Worm (Caenorhabditis elegans) whole organism, L3 larva: Measurements from ENCODE around the gene btb-11.
"Not testable (repeated sequence)": the region's sequence is repeated elsewhere in the genome, so short reads cannot be mapped to it uniquely, and the experiment has no call there.

Experiments
- ceh-16 ChIP-seq: sonication (generic microtip); optimal IDR thresholded peaks from 2 replicates; lab custom pipeline; 2017; ENCODE audit warnings: missing biosample characterization, missing genetic modification characterization
- ceh-82 ChIP-seq: fragments of 150-350 bp; optimal IDR thresholded peaks from 2 replicates; lab custom pipeline; 2014; ENCODE audit warnings: missing biosample characterization, missing genetic modification characterization
- daf-12 ChIP-seq: fragments of 150-350 bp; optimal IDR thresholded peaks from 2 replicates; lab custom pipeline; 2014; ENCODE audit warnings: missing biosample characterization, missing genetic modification reagents, missing genetic modification characterization
- elt-1 ChIP-seq: fragments of 150-350 bp; optimal IDR thresholded peaks from 2 replicates; lab custom pipeline; 2014; ENCODE audit warnings: missing biosample characterization, missing genetic modification characterization
- elt-2 ChIP-seq: sonication (generic microtip); optimal IDR thresholded peaks from 2 replicates; lab custom pipeline; 2016; ENCODE audit warnings: missing genetic modification reagents, mild to moderate bottlenecking, missing genetic modification characterization, missing compliant biosample characterization
- elt-3 ChIP-seq, 3 experiments: fragments of 150-350 bp in 1 of 3; sonication (generic microtip) in 2 of 3; optimal IDR thresholded peaks; 2 replicates in 2 of 3; 4 replicates in 1 of 3; lab custom pipeline; 2014 to 2017; ENCODE audit warnings: missing biosample characterization in 3 of 3, missing genetic modification characterization in 3 of 3
- eor-1 ChIP-seq, 2 experiments: fragments of 150-350 bp; optimal IDR thresholded peaks; 2 replicates each; lab custom pipeline; 2014 to 2018; ENCODE audit warnings: missing biosample characterization in 2 of 2, missing genetic modification characterization in 2 of 2
- fkh-2 ChIP-seq: fragments of 150-350 bp; optimal IDR thresholded peaks from 2 replicates; lab custom pipeline; 2014; ENCODE audit warnings: missing biosample characterization, missing genetic modification reagents, missing genetic modification characterization
- fos-1 ChIP-seq: fragments of 150-350 bp; optimal IDR thresholded peaks from 2 replicates; lab custom pipeline; 2014; ENCODE audit warnings: missing biosample characterization, missing genetic modification characterization
- hmg-11 ChIP-seq: sonication (generic microtip); optimal IDR thresholded peaks from 2 replicates; lab custom pipeline; 2016; ENCODE audit warnings: missing genetic modification characterization, missing compliant biosample characterization
- jun-1 ChIP-seq: fragments of 150-350 bp; optimal IDR thresholded peaks from 2 replicates; lab custom pipeline; 2014; ENCODE audit warnings: missing biosample characterization, missing genetic modification reagents, missing genetic modification characterization
- lin-15B ChIP-seq: fragments of 150-350 bp; optimal IDR thresholded peaks from 2 replicates; lab custom pipeline; 2014; ENCODE audit warnings: missing biosample characterization, missing genetic modification characterization
- lin-39 ChIP-seq: fragments of 150-350 bp; optimal IDR thresholded peaks from 2 replicates; lab custom pipeline; 2018; ENCODE audit warnings: missing biosample characterization, missing genetic modification reagents, missing genetic modification characterization
- mml-1 ChIP-seq: fragments of 150-350 bp; sonication (generic microtip); optimal IDR thresholded peaks from 3 replicates; lab custom pipeline; 2014; ENCODE audit warnings: missing biosample characterization, missing genetic modification characterization
- nfya-1 ChIP-seq: sonication (generic microtip); optimal IDR thresholded peaks from 2 replicates; lab custom pipeline; 2017; ENCODE audit warnings: missing genetic modification characterization, mild to moderate bottlenecking, missing compliant biosample characterization, antibody characterized with exemption, moderate library complexity; ENCODE audit not compliant: insufficient read depth
- nhr-11 ChIP-seq: fragments of 150-350 bp; optimal IDR thresholded peaks from 2 replicates; lab custom pipeline; 2014; ENCODE audit warnings: missing biosample characterization, missing genetic modification characterization
- nhr-12 ChIP-seq: fragments of 150-350 bp; optimal IDR thresholded peaks from 2 replicates; lab custom pipeline; 2014; ENCODE audit warnings: missing biosample characterization, missing genetic modification characterization
- nhr-23 ChIP-seq: fragments of 150-350 bp; optimal IDR thresholded peaks from 2 replicates; lab custom pipeline; 2014; ENCODE audit warnings: missing biosample characterization, missing genetic modification reagents, missing genetic modification characterization
- nhr-237 ChIP-seq: fragments of 150-350 bp; optimal IDR thresholded peaks from 2 replicates; lab custom pipeline; 2014; ENCODE audit warnings: missing biosample characterization, missing genetic modification characterization
- nhr-28 ChIP-seq: fragments of 150-350 bp; optimal IDR thresholded peaks from 2 replicates; lab custom pipeline; 2014; ENCODE audit warnings: missing biosample characterization, missing genetic modification characterization
- nhr-43 ChIP-seq: sonication (generic microtip); optimal IDR thresholded peaks from 2 replicates; lab custom pipeline; 2016; ENCODE audit warnings: mild to moderate bottlenecking, missing genetic modification characterization, missing compliant biosample characterization; ENCODE audit not compliant: poor library complexity, severe bottlenecking
- nhr-77 ChIP-seq: fragments of 150-350 bp; optimal IDR thresholded peaks from 2 replicates; lab custom pipeline; 2014; ENCODE audit warnings: missing biosample characterization, missing genetic modification characterization
- pqm-1 ChIP-seq: fragments of 150-350 bp; optimal IDR thresholded peaks from 2 replicates; lab custom pipeline; 2017; ENCODE audit warnings: missing biosample characterization, missing genetic modification characterization, inconsistent platforms
- snpc-4 ChIP-seq: fragments of 150-350 bp; optimal IDR thresholded peaks from 2 replicates; lab custom pipeline; 2014; ENCODE audit warnings: missing biosample characterization, missing genetic modification characterization
- tbx-2 ChIP-seq: sonication (generic microtip); optimal IDR thresholded peaks from 2 replicates; lab custom pipeline; 2016; ENCODE audit warnings: mild to moderate bottlenecking, missing genetic modification characterization, missing compliant biosample characterization
- unc-39 ChIP-seq: sonication (generic microtip); optimal IDR thresholded peaks from 4 replicates; lab custom pipeline; 2017; ENCODE audit warnings: missing biosample characterization, missing genetic modification characterization
- zag-1 ChIP-seq: fragments of 150-350 bp; optimal IDR thresholded peaks from 2 replicates; lab custom pipeline; 2014; ENCODE audit warnings: missing biosample characterization, missing genetic modification characterization
- ztf-4 ChIP-seq: fragments of 150-350 bp; optimal IDR thresholded peaks from 2 replicates; lab custom pipeline; 2014; ENCODE audit warnings: missing biosample characterization, missing genetic modification characterization

The btb-11 gene

DNA sequence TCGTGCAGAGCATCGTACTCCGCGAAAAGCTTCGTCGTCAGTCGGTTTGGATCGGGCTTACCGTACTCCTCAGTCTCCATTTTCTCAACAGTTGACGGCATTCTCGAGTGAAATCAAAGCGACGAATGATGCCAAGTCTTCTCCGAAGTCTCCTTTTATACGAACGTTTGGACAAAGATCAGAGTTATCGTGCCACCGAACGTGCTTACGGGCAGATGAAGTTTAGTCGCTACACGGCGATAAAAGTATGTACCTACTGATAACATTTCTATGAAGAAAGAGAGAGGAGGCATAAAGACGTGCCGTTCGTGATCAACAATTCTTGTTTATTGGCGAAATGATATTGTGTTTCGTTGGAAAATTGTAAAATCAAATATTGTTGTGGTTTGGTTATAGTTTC, 18.2 kb downstream of the btb-11 start, which contains the start of gene F45D11.14:
TSS of gene F45D11.14 (minus strand) at position 101 of the 400 bp plus-strand sequence.
- TF ChIP-seq nhr-12, nhr-28, tbx-2 (tag; lab: Kevin White, UChicago): not testable (repeated sequence)
- TF ChIP-seq, all 47 proteins: peak for 0; not testable (repeated sequence) for 47

DNA sequence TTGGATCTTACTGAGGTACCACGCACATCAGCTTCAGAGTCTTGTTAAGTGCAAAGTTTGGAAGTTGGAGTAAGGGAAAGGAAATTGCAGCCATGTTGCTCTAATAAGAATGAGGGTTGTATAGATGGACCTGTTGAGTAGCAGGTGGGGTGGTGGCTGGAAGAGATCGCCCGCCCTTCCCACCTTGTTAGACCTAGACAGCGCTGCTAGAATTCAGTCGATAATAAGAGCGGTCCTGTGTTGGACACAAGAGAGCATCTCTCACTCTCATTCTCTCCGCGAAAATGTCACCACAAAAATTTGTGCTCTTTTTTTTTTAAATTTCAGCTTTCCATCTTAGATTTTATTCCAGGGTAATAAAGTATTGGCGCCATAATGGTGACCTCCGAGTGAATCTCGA, 23.2 kb downstream of the btb-11 start, which contains the start of the genes fbxb-30 and F45D11.5:
TSS of gene fbxb-30 (minus strand) at position 101 of the 400 bp plus-strand sequence.
TSS of gene F45D11.5 (plus strand) at position 352 of the 400 bp plus-strand sequence.
- no peak for TF ChIP-seq eor-1 (tag; optimal IDR thresholded peaks at IDR 0.05; lab: Kevin White, UChicago)
- TF ChIP-seq tbx-2 (tag; lab: Kevin White, UChicago), result no peak
- no peak for TF ChIP-seq snpc-4 (tag; lab: Kevin White, UChicago)
- TF ChIP-seq unc-39 (tag; lab: Kevin White, UChicago), result no peak
- no peak for TF ChIP-seq nhr-43 (tag; lab: Kevin White, UChicago)
- no peak for TF ChIP-seq nfya-1
- no peak for TF ChIP-seq hmg-11 (tag; lab: Kevin White, UChicago)
- TF ChIP-seq ceh-16 (tag; lab: Kevin White, UChicago), result no peak
- no peak for TF ChIP-seq zag-1
- no peak for TF ChIP-seq elt-3 (tag; optimal IDR thresholded peaks at IDR 0.05; lab: Kevin White, UChicago)

DNA sequence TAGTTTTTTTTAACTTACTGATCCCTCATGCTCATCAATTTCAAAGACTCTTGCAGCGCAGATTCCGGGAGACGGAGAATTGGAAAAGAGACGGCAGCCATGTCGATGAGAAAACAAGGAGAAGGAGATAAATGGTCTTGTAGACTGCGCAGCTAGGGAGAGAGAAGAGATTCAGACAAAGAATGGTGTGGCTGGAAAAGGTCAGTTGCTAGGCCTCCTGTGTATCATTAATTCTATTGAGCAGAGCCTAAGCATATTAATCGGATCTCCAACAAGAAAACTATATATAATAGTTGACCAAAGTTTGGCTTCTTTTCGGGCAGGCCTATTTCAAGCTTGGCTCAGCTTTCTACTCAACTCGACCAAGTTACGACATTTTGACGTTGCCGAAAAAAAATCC, 25.1 kb downstream of the btb-11 start, which contains the start of gene fbxb-29:
TSS of gene fbxb-29 (minus strand) at position 101 of the 400 bp plus-strand sequence.
- TF ChIP-seq jun-1 (tag; lab: Kevin White, UChicago), result no peak
- TF ChIP-seq nfya-1, result no peak
- no peak for TF ChIP-seq nhr-11 (tag; lab: Kevin White, UChicago)
- no peak for TF ChIP-seq mml-1 (tag; lab: Kevin White, UChicago)
- TF ChIP-seq, all 47 proteins: peak for 0

DNA sequence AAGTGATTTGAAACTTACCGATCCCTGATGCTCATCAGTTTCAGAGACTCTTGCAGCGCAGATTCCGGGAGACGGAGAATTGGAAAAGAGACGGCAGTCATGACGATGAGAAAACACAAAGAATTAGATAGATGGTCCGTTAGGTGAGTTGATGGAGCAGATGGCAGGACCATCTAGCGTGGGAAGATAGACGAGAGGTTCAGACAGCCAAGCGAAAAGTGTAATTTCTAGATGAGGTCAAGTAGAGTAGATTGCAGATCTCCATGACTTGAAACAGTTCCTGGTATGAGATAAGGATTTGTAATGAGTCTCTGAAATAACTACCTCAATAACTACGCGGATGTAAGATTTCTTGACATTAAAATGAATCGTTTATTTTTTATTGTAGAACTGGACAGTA, 28.5 kb downstream of the btb-11 start, which contains the start of gene F45D11.11:
TSS of gene F45D11.11 (minus strand) at position 101 of the 400 bp plus-strand sequence.
- TF ChIP-seq daf-12, fos-1, nhr-237 (tag; lab: Kevin White, UChicago): not testable (repeated sequence)
- TF ChIP-seq, all 47 proteins: peak for 0; not testable (repeated sequence) for 47

DNA sequence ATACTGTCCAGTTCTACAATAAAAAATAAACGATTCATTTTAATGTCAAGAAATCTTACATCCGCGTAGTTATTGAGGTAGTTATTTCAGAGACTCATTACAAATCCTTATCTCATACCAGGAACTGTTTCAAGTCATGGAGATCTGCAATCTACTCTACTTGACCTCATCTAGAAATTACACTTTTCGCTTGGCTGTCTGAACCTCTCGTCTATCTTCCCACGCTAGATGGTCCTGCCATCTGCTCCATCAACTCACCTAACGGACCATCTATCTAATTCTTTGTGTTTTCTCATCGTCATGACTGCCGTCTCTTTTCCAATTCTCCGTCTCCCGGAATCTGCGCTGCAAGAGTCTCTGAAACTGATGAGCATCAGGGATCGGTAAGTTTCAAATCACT, 30.4 kb downstream of the btb-11 start, which contains the start of gene F45D11.7:
TSS of gene F45D11.7 (plus strand) at position 301 of the 400 bp plus-strand sequence.
- TF ChIP-seq nhr-12, snpc-4, nhr-77 (tag; lab: Kevin White, UChicago): not testable (repeated sequence)

DNA sequence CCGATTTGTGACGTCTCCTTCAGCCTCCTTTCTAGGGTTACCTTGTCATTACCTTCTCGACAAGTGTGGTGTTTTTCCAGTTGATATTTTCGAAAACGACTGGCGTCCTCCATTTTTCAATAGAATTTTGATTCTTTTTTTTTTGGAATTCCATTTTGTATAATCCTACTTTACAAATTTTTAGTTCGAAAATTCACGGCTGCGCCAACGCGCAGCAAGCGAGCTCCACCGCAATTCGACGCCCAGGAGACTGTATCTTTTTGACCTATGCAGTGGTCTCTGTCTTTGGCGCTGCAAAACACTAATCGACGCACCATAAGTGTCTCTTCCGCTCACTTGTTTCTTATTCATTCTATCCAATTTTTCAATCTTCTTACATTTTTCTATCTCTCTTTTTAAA, 33.3 kb downstream of the btb-11 start, which contains the start of gene fbxc-42:
TSS of gene fbxc-42 (plus strand) at position 301 of the 400 bp plus-strand sequence.
- no peak for TF ChIP-seq lin-39 (tag; lab: Kevin White, UChicago)
- TF ChIP-seq jun-1 (tag; lab: Kevin White, UChicago), result no peak
- no peak for TF ChIP-seq nhr-237 (tag; lab: Kevin White, UChicago)
- TF ChIP-seq nhr-77 (tag; lab: Kevin White, UChicago), result no peak
- no peak for TF ChIP-seq pqm-1 (tag; lab: Kevin White, UChicago)
- TF ChIP-seq, all 47 proteins: peak for 0

DNA sequence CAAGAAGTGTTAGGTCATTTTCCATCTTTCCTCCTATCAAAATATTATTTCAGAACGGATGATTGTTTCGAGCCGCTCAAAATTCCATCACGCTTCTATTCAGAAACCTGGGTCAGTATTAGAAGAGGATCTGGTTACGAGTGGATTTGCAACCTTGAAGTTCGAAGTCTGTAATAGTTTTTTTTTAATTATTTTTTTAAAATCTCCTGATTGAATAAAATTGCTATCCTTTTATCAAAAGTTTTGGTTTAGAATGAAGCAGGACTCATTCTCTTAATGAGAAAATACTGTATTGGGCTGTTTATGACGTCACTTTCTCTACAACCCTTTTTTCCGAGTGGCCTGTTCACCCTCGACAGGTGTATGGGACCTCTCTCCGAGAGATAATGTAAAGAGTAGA, 36.1 kb downstream of the btb-11 start, which contains the start of gene fbxc-39:
TSS of gene fbxc-39 (plus strand) at position 301 of the 400 bp plus-strand sequence.
- TF ChIP-seq unc-39 (tag; lab: Kevin White, UChicago), result no peak
- no peak for TF ChIP-seq lin-15B (tag; lab: Kevin White, UChicago)
- TF ChIP-seq fkh-2 (tag; lab: Kevin White, UChicago), result no peak
- TF ChIP-seq zag-1, result no peak
- no peak for TF ChIP-seq tbx-2 (tag; lab: Kevin White, UChicago)
- no peak for TF ChIP-seq elt-2 (tag; lab: Kevin White, UChicago)
- no peak for TF ChIP-seq hmg-11 (tag; lab: Kevin White, UChicago)
- TF ChIP-seq pqm-1 (tag; lab: Kevin White, UChicago), result no peak
- no peak for TF ChIP-seq ztf-4 (tag; lab: Kevin White, UChicago)
- TF ChIP-seq daf-12 (tag; lab: Kevin White, UChicago), result no peak
- no peak for TF ChIP-seq nhr-28 (tag; lab: Kevin White, UChicago)
- TF ChIP-seq nhr-23, result no peak
- TF ChIP-seq nhr-77 (tag; lab: Kevin White, UChicago), result no peak
- TF ChIP-seq fos-1 (tag; lab: Kevin White, UChicago), result no peak
- TF ChIP-seq mml-1 (tag; lab: Kevin White, UChicago), result no peak
- no peak for TF ChIP-seq ceh-82 (tag; lab: Kevin White, UChicago)
- TF ChIP-seq jun-1 (tag; lab: Kevin White, UChicago), result no peak
- TF ChIP-seq elt-1 (tag; lab: Kevin White, UChicago), result no peak
